Worm (Caenorhabditis elegans) whole organism, mixed stage, embryonic: Measurements from ENCODE around the gene bus-19.

Source experiments
- elt-1 ChIP-seq: sonication (generic microtip); optimal IDR thresholded peaks from 2 replicates; lab custom pipeline; 2017; ENCODE audit warnings: missing genetic modification characterization, mild to moderate bottlenecking, missing compliant biosample characterization, antibody characterized with exemption, moderate library complexity, borderline replicate concordance; ENCODE audit not compliant: insufficient read depth
- lsy-2 ChIP-seq: fragments of 150-350 bp; optimal IDR thresholded peaks from 2 replicates; lab custom pipeline; 2014; ENCODE audit warnings: missing biosample characterization, missing genetic modification characterization
- mep-1 ChIP-seq: fragments of 150-350 bp; optimal IDR thresholded peaks from 2 replicates; lab custom pipeline; 2017; ENCODE audit warnings: missing biosample characterization, missing genetic modification reagents, missing genetic modification characterization, inconsistent platforms
- nhr-2 ChIP-seq: fragments of 150-350 bp; optimal IDR thresholded peaks from 2 replicates; lab custom pipeline; 2014; ENCODE audit warnings: missing biosample characterization, missing genetic modification characterization
- nhr-76 ChIP-seq: sonication (generic microtip); optimal IDR thresholded peaks from 2 replicates; lab custom pipeline; 2017; ENCODE audit warnings: missing biosample characterization, missing genetic modification characterization
- pha-4 ChIP-seq: fragments of 150-350 bp; optimal IDR thresholded peaks from 2 replicates; lab custom pipeline; 2018; ENCODE audit warnings: missing biosample characterization, missing genetic modification reagents, missing genetic modification characterization
- snpc-4 ChIP-seq: fragments of 150-350 bp; optimal IDR thresholded peaks from 2 replicates; lab custom pipeline; 2014; ENCODE audit warnings: missing biosample characterization, missing genetic modification characterization
- unc-62 ChIP-seq: fragments of 150-350 bp; optimal IDR thresholded peaks from 2 replicates; lab custom pipeline; 2014; ENCODE audit warnings: missing biosample characterization, missing genetic modification reagents, missing genetic modification characterization

DNA sequence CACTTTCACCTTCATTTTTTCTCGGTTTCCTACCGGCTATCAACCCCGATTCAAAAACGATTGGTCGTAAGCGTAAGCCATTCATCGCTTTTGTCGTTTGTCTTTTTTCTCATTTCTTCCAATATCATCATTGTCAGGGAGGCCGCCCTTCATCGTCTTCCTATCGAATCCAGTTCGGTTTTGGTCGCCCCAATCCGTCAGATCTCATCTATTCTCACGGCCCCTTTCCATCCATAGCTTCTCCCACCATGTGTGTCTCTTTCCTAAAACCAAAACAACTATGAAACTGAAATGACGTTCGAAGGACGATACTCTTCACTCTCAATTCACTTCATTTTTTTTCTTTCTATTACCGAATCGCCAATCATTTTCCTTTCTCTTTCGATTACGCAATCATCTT is 4.0 kb downstream of the bus-19 start:
- TF ChIP-seq nhr-76 (tag; lab: Kevin White, UChicago) (no peak), snpc-4 (tag; lab: Kevin White, UChicago) (no peak), nhr-2 (tag; lab: Kevin White, UChicago) (no peak), mep-1 (tag; lab: Kevin White, UChicago) (no peak), pha-4 (tag; lab: Kevin White, UChicago) (no peak), lsy-2 (tag; lab: Kevin White, UChicago) (no peak), unc-62 (no peak), elt-1 (tag; lab: Kevin White, UChicago) (no peak)
